Fruit fly (Drosophila melanogaster) whole organism: ENCODE measurements around the gene CG15535.

Source experiments
- CG8478 ChIP-seq: fragments of >200 bp; optimal IDR thresholded peaks from 2 replicates; lab custom pipeline; 2018; ENCODE audit warnings: inconsistent platforms
- Dll ChIP-seq: fragments of >200 bp; optimal IDR thresholded peaks from 2 replicates; lab custom pipeline; 2017
- EcR ChIP-seq, 2 experiments: fragments of >200 bp; optimal IDR thresholded peaks; 2 replicates each; lab custom pipeline; 2017; ENCODE audit warnings: missing biosample characterization in 2 of 2, missing genetic modification characterization in 2 of 2, missing genetic modification reagents in 2 of 2
- pan ChIP-seq: fragments of >200 bp; optimal IDR thresholded peaks from 2 replicates; lab custom pipeline; 2017
- psq ChIP-seq: fragments of >200 bp; optimal IDR thresholded peaks from 2 replicates; lab custom pipeline; 2017
- usp ChIP-seq: fragments of >200 bp; optimal IDR thresholded peaks from 2 replicates; lab custom pipeline; 2017; ENCODE audit warnings: missing biosample characterization, missing genetic modification characterization, mixed read lengths

The CG15535 gene

dm6 chr3R:30423695-30424094 is at the start of gene CG15535, which contains the start of gene mRpS18C:
TSS of gene CG15535 (minus strand) at chr3R:30423929.
TSS of gene mRpS18C (plus strand) at chr3R:30423974.
- no peak for TF ChIP-seq Dll (lab: Kevin White, UChicago)

- no peak for TF ChIP-seq Dll (lab: Kevin White, UChicago)
- no peak for TF ChIP-seq pan (lab: Kevin White, UChicago)
- no peak for TF ChIP-seq CG8478
- TF ChIP-seq psq (lab: Kevin White, UChicago), result no peak
- TF ChIP-seq usp (GFP tag; lab: Kevin White, UChicago), result no peak
- no peak for TF ChIP-seq EcR (GFP tag; optimal IDR thresholded peaks at IDR 0.05; lab: Kevin White, UChicago)
Observed at dm6 chr3R:30472331-30472730, 48.6 kb upstream of the CG15535 start.

dm6 chr3R:30470690-30471089 is 47.0 kb upstream of the CG15535 start:
- TF ChIP-seq CG8478 (no peak), pan (lab: Kevin White, UChicago) (no peak), Dll (lab: Kevin White, UChicago) (no peak), usp (GFP tag; lab: Kevin White, UChicago) (no peak), psq (lab: Kevin White, UChicago) (no peak), EcR (GFP tag; optimal IDR thresholded peaks at IDR 0.05; lab: Kevin White, UChicago) (no peak)

dm6 chr3R:30467062-30467461 is 43.3 kb upstream of the CG15535 start:
- no peak for TF ChIP-seq EcR (GFP tag; optimal IDR thresholded peaks at IDR 0.05; lab: Kevin White, UChicago)
- no peak for TF ChIP-seq psq (lab: Kevin White, UChicago)
- TF ChIP-seq Dll (lab: Kevin White, UChicago), result no peak
- no peak for TF ChIP-seq usp (GFP tag; lab: Kevin White, UChicago)
- TF ChIP-seq pan (lab: Kevin White, UChicago), result no peak
- TF ChIP-seq CG8478, result no peak

dm6 chr3R:30466515-30466914 is 42.8 kb upstream of the CG15535 start:
- no peak for TF ChIP-seq EcR (GFP tag; optimal IDR thresholded peaks at IDR 0.05; lab: Kevin White, UChicago)
- TF ChIP-seq usp (GFP tag; lab: Kevin White, UChicago), result no peak

- TF ChIP-seq psq (lab: Kevin White, UChicago) (no peak), EcR (GFP tag; optimal IDR thresholded peaks at IDR 0.05; lab: Kevin White, UChicago) (no peak), pan (lab: Kevin White, UChicago) (no peak), Dll (lab: Kevin White, UChicago) (no peak), CG8478 (no peak), usp (GFP tag; lab: Kevin White, UChicago) (no peak)
Observed at dm6 chr3R:30465775-30466494, 42.2 kb upstream of the CG15535 start, which contains the start of gene PH4alphaEFB. TSS of gene PH4alphaEFB (plus strand) at chr3R:30466050.

- TF ChIP-seq CG8478, result no peak
Observed at dm6 chr3R:30464244-30464643, 40.5 kb upstream of the CG15535 start.

dm6 chr3R:30461608-30462243 is 38.0 kb upstream of the CG15535 start:
- no peak for TF ChIP-seq usp (GFP tag; lab: Kevin White, UChicago)
- no peak for TF ChIP-seq EcR (GFP tag; optimal IDR thresholded peaks at IDR 0.05; lab: Kevin White, UChicago)
- no peak for TF ChIP-seq pan (lab: Kevin White, UChicago)
- no peak for TF ChIP-seq psq (lab: Kevin White, UChicago)

dm6 chr3R:30460187-30460586 is 36.5 kb upstream of the CG15535 start:
- TF ChIP-seq EcR (GFP tag; optimal IDR thresholded peaks at IDR 0.05; lab: Kevin White, UChicago), result no peak

dm6 chr3R:30459066-30459935 is 35.6 kb upstream of the CG15535 start, which contains the start of the genes CG2224 and CDase:
TSS of gene CG2224 (minus strand) at chr3R:30459300.
TSS of gene CDase (plus strand) at chr3R:30459521.
- no peak for TF ChIP-seq usp (GFP tag; lab: Kevin White, UChicago)
- TF ChIP-seq pan (lab: Kevin White, UChicago), result no peak
- no peak for TF ChIP-seq psq (lab: Kevin White, UChicago)
- no peak for TF ChIP-seq CG8478
- no peak for TF ChIP-seq Dll (lab: Kevin White, UChicago)
- TF ChIP-seq EcR (GFP tag; optimal IDR thresholded peaks at IDR 0.05; lab: Kevin White, UChicago), result no peak

- TF ChIP-seq EcR (GFP tag; optimal IDR thresholded peaks at IDR 0.05; lab: Kevin White, UChicago) (no peak), usp (GFP tag; lab: Kevin White, UChicago) (no peak), psq (lab: Kevin White, UChicago) (no peak), Dll (lab: Kevin White, UChicago) (no peak), pan (lab: Kevin White, UChicago) (no peak), CG8478 (no peak)
Observed at dm6 chr3R:30455817-30456544, 32.3 kb upstream of the CG15535 start, which contains the start of gene aralar1. TSS of gene aralar1 (minus strand) at chr3R:30455867.
